Worm (Caenorhabditis elegans): ENCODE data around the gene W04G3.12.

W04G3.12 gene

DNA sequence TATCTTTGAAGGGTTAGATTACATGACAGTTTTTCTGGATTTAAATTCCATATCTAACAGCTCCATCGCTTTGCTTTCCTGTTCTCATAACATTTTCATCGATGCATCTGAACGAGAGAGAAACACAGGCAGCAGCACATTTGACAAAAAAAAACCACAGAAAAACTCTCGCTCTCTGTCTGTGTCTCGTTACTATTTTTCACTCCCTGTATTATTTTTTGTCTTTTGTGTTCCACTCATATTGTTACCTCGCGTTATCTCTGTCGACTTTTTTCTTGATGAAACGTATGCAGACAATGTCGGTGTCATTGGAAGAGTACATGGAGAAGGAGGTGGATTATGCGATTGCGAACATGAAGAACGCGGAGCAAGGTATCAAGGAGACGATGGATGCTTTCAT lies 12.4 kb upstream of the W04G3.12 start, which contains the start of gene W04G3.11:
W04G3.11 (plus strand) TSS at position 244 of the 400 bp plus-strand sequence.
- TF ChIP-seq snpc-4 (tag; optimal IDR thresholded peaks at IDR 0.05) (no peak), ztf-11 (tag; optimal IDR thresholded peaks at IDR 0.05) (no peak), sptf-1 (tag; optimal IDR thresholded peaks at IDR 0.05) (no peak), nhr-237 (tag; optimal IDR thresholded peaks at IDR 0.05) (no peak), cnd-1 (tag; optimal IDR thresholded peaks at IDR 0.05) (no peak), mls-2 (tag; optimal IDR thresholded peaks at IDR 0.05) (no peak), unc-120 (tag; optimal IDR thresholded peaks at IDR 0.05; ENCODE audit: poor library complexity, severe bottlenecking) (no peak), mep-1 (tag; optimal IDR thresholded peaks at IDR 0.05) (no peak), flh-1 (GFP tag; optimal IDR thresholded peaks at IDR 0.05) (no peak), unc-39 (tag; optimal IDR thresholded peaks at IDR 0.05) (no peak), nhr-28 (tag; optimal IDR thresholded peaks at IDR 0.05) (no peak), blmp-1 (tag; optimal IDR thresholded peaks at IDR 0.05) (no peak), ceh-39 (tag; optimal IDR thresholded peaks at IDR 0.05) (no peak), elt-3 (tag; optimal IDR thresholded peaks at IDR 0.05) (no peak), pha-4 (tag; optimal IDR thresholded peaks at IDR 0.05) (no peak), lin-32 (GFP tag; optimal IDR thresholded peaks at IDR 0.05) (no peak), nhr-76 (tag; optimal IDR thresholded peaks at IDR 0.05) (no peak), nhr-12 (tag; optimal IDR thresholded peaks at IDR 0.05) (no peak), ceh-43 (GFP tag; optimal IDR thresholded peaks at IDR 0.05) (no peak)

DNA sequence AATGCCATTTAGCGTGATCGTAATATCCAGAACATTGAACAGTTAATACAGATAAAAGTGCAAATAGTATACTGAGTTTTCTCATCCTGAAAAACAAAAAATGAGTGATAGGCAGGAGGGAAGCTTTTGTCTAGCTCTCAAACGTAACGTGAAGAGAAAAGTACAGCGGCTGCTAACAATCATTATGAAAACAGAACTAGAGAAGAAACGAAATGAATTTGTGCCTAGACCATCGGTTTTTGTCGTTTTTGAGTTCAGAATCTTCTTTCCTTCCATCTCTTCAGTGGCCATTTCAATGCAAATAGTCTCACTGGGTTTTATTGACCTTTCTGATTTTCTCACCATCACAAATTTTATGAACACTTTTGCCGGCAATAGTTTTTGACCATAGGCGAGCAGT lies 8.6 kb upstream of the W04G3.12 start, which contains the start of gene W04G3.7:
W04G3.7 (minus strand) TSS at position 101 of the 400 bp plus-strand sequence.
- TF ChIP-seq hlh-1 (tag; optimal IDR thresholded peaks at IDR 0.05): no peak
- TF ChIP-seq elt-3 (tag; optimal IDR thresholded peaks at IDR 0.05): no peak
- no peak for TF ChIP-seq drap-1 (GFP tag; optimal IDR thresholded peaks at IDR 0.05)
- TF ChIP-seq elt-1 (tag; optimal IDR thresholded peaks at IDR 0.05; ENCODE audit: borderline replicate concordance, insufficient read depth): no peak
- no peak for TF ChIP-seq ceh-83 (GFP tag; optimal IDR thresholded peaks at IDR 0.05)
- no peak for TF ChIP-seq nhr-237 (tag; optimal IDR thresholded peaks at IDR 0.05)
- no peak for TF ChIP-seq M03D4.4 (tag; optimal IDR thresholded peaks at IDR 0.05)
- no peak for TF ChIP-seq lin-32 (GFP tag; optimal IDR thresholded peaks at IDR 0.05)
- TF ChIP-seq sptf-1 (tag; optimal IDR thresholded peaks at IDR 0.05): no peak
- no peak for TF ChIP-seq flh-1 (GFP tag; optimal IDR thresholded peaks at IDR 0.05)
- no peak for TF ChIP-seq pha-4 (tag; optimal IDR thresholded peaks at IDR 0.05)
- TF ChIP-seq zip-8 (tag; optimal IDR thresholded peaks at IDR 0.05): no peak
- TF ChIP-seq ztf-11 (tag; optimal IDR thresholded peaks at IDR 0.05): no peak
- no peak for TF ChIP-seq ces-1 (GFP tag; optimal IDR thresholded peaks at IDR 0.05)
- TF ChIP-seq nhr-28 (tag; optimal IDR thresholded peaks at IDR 0.05): no peak

DNA sequence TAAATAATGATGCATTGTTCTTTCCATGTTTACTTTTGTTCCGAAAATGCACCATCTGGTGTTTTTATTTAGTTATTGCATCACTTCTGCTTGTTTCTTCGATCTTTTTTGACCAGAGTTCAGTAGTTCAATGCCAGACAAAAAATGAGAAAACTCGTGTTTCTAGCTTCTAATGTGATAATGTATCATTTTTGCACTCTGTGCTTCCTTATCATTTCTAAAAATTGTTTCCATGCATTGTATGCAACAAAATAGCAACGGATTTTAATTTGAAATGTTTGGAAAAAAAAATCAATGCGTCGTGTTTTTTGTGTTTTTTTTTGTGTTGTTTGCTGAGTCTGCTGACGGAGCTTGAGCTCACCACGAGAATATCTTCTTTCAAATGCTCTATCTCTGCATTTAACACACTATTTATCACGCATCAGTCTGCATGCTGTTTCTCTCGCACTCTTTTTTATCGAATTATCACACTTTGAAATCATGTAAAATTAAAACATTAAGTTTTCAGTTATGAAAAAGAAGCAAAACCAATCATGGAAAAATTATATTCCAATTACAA lies 3.6 kb upstream of the W04G3.12 start, which contains the start of gene sulp-7:
sulp-7 (plus strand) TSS at position 509 of the 559 bp plus-strand sequence.
- TF ChIP-seq mep-1 (tag; optimal IDR thresholded peaks at IDR 0.05) (no peak), lin-13 (tag; optimal IDR thresholded peaks at IDR 0.05) (no peak), ceh-43 (GFP tag; optimal IDR thresholded peaks at IDR 0.05) (no peak), ceh-83 (GFP tag; optimal IDR thresholded peaks at IDR 0.05) (no peak), nhr-12 (tag; optimal IDR thresholded peaks at IDR 0.05) (no peak), ces-1 (GFP tag; optimal IDR thresholded peaks at IDR 0.05) (no peak), ham-2 (GFP tag; optimal IDR thresholded peaks at IDR 0.05) (no peak), tbx-8 (GFP tag; optimal IDR thresholded peaks at IDR 0.05) (no peak), ceh-39 (tag; optimal IDR thresholded peaks at IDR 0.05) (no peak), unc-62 (GFP tag; optimal IDR thresholded peaks at IDR 0.05) (no peak), sem-2 (GFP tag; optimal IDR thresholded peaks at IDR 0.05) (no peak), lsy-2 (tag; optimal IDR thresholded peaks at IDR 0.05) (no peak), blmp-1 (tag; optimal IDR thresholded peaks at IDR 0.05) (no peak), nhr-28 (tag; optimal IDR thresholded peaks at IDR 0.05) (no peak), elt-1 (tag; optimal IDR thresholded peaks at IDR 0.05; ENCODE audit: borderline replicate concordance, insufficient read depth) (no peak), nhr-237 (tag; optimal IDR thresholded peaks at IDR 0.05) (no peak)

DNA sequence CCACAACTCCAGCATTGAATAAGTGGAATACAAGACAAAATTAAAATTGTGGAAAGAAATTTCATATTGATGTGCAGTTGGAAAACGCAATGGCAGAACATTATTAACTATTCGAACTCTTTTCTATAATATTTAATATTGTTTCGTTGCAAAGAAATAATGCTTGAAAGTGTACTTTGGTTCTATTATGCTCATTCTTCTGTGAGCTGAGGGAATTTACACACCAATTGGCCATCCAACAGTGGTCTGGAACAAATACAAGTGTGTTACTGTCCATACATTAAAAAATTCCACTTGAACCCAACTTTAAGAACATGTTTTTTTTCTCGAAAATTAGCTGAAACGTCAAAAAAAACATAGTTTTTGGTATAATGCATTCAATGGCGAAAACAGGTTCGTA lies 3.1 kb upstream of the W04G3.12 start, which contains the start of gene W04G3.13:
W04G3.13 (minus strand) TSS at position 101 of the 400 bp plus-strand sequence.
- no peak for TF ChIP-seq unc-39 (tag; optimal IDR thresholded peaks at IDR 0.05)
- no peak for TF ChIP-seq ceh-39 (tag; optimal IDR thresholded peaks at IDR 0.05)
- no peak for TF ChIP-seq mab-5 (tag; optimal IDR thresholded peaks at IDR 0.05)
- TF ChIP-seq unc-120 (tag; optimal IDR thresholded peaks at IDR 0.05; ENCODE audit: poor library complexity, severe bottlenecking): no peak
- TF ChIP-seq unc-62 (GFP tag; optimal IDR thresholded peaks at IDR 0.05): no peak
- no peak for TF ChIP-seq nhr-12 (tag; optimal IDR thresholded peaks at IDR 0.05)

Measured in whole organism, mixed stage, embryonic.